Worm (Caenorhabditis elegans): Measurements from ENCODE around the gene vha-6.

DNA sequence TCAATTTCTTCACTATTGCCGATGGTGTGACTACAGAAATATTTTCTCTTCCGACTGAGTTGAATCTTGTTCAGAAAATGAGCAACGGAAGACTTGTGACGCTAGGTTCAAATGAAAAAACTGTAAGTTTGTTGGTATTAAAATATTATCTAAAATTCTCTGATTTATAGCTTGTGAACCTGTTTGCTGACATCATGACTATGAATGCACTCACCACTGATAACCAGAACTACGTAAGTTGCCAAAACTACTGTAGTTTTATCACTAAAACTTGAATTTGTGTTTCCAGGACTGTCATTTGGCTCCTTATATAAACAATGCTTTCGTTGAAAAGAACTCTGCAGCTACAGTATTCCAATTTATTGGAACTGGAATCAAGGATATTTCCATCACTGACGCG lies 9.7 kb downstream of the vha-6 start:
- TF ChIP-seq tbx-11 (GFP tag; IDR thresholded peaks at IDR 0.05): no peak
- TF ChIP-seq aly-1 (tag; optimal IDR thresholded peaks at IDR 0.05): no peak
- no peak for TF ChIP-seq ama-1 (optimal IDR thresholded peaks at IDR 0.05)
- TF ChIP-seq flt-1 (GFP tag; IDR thresholded peaks at IDR 0.05): no peak
- TF ChIP-seq tra-4 (tag; optimal IDR thresholded peaks at IDR 0.05): no peak
- no peak for TF ChIP-seq sea-1 (GFP tag; conservative IDR thresholded peaks at IDR 0.05)
- TF ChIP-seq scrt-1 (GFP tag; IDR thresholded peaks at IDR 0.05): no peak
- no peak for TF ChIP-seq ceh-13 (GFP tag; optimal IDR thresholded peaks at IDR 0.05)
- TF ChIP-seq pes-1 (GFP tag; IDR thresholded peaks at IDR 0.05): no peak
- no peak for TF ChIP-seq ceh-36 (tag; optimal IDR thresholded peaks at IDR 0.05)
